Fruit fly (Drosophila melanogaster): ENCODE results near the gene CG31342.

Gene CG31342

DNA sequence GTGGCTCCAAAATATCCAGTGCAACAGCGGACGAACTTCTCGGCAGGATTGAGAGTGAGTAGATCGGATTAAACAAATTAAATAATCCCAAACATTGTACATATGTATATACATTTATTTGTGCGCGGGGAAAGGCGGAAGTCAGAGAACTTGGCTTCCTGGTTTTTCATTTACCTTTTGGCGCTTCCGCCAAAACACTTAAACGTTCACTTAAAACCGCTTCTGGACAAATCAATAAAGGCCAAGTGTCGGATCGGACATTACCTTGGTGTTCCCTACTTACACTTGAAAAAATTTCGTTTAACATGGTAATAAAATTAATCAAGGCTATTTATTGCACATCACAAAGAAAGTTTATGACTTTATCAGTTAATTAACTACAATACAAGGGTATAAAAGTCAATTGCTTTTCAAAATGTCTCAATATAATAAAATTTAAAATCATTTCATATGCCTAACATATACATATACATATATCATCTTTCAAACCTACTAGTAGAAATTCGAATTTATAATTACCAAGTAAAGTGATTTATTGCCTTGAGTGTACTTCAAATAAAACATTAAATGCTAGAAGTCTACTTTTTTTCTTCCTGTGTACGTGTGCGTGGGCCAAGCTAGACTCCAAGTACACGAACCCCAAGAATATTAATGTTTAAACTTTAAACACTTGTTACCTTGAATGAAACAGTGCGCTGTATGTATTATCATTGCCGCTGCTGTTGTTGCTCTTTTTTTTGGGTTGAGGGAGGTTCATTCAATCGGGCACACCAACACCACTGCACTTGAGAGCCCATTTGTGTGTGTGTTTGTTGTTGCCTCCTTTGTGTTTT is 4.3 kb upstream of the CG31342 start (continued):
- TF ChIP-seq CG14441 (GFP tag; IDR thresholded peaks at IDR 0.05), result peak; percentile 50
- TF ChIP-seq ci (GFP tag; IDR thresholded peaks at IDR 0.05), result peak; percentile 39; the same call in 1 of the 3 replicates
- TF ChIP-seq CG6791 (GFP tag; IDR thresholded peaks at IDR 0.05; ENCODE audit: partially characterized antibody), result no peak
- no peak for TF ChIP-seq Bdp1 (GFP tag; optimal IDR thresholded peaks at IDR 0.05)
- peak; percentile 60 for TF ChIP-seq ara (GFP tag; IDR thresholded peaks at IDR 0.05)
- TF ChIP-seq CG3065 (GFP tag; optimal IDR thresholded peaks at IDR 0.05), result peak; percentile 16
- no peak for TF ChIP-seq CG11398 (GFP tag; optimal IDR thresholded peaks at IDR 0.05)
- no peak for TF ChIP-seq Dip2 (GFP tag; IDR thresholded peaks at IDR 0.05)
- peak; percentile 35 for TF ChIP-seq Max (GFP tag; optimal IDR thresholded peaks at IDR 0.05)
- TF ChIP-seq fd96Cb (tag; optimal IDR thresholded peaks at IDR 0.05), result peak; percentile 51
- TF ChIP-seq CG10959 (GFP tag; IDR thresholded peaks at IDR 0.05), result no peak
- TF ChIP-seq D19B (GFP tag; optimal IDR thresholded peaks at IDR 0.05), result peak; percentile 19
- peak; percentile 25; the same call in 1 of the 3 replicates for TF ChIP-seq CG2199 (GFP tag; IDR thresholded peaks at IDR 0.05)
- peak; percentile 11 for TF ChIP-seq CG1233 (GFP tag; optimal IDR thresholded peaks at IDR 0.05)
- TF ChIP-seq CG5245 (GFP tag; optimal IDR thresholded peaks at IDR 0.05), result peak; percentile 17
- TF ChIP-seq CG7745 (tag; optimal IDR thresholded peaks at IDR 0.05), result no peak
- no peak for TF ChIP-seq Lim3 (GFP tag; IDR thresholded peaks at IDR 0.05)
- peak; percentile 70 for TF ChIP-seq CG11695 (GFP tag; IDR thresholded peaks at IDR 0.05)
- TF ChIP-seq CG12299 (tag; optimal IDR thresholded peaks at IDR 0.05), result peak; percentile 46
- TF ChIP-seq Side (GFP tag; optimal IDR thresholded peaks at IDR 0.05), result no peak
- TF ChIP-seq Kr (GFP tag; optimal IDR thresholded peaks at IDR 0.05), result no peak
- TF ChIP-seq Eip74EF (GFP tag; optimal IDR thresholded peaks at IDR 0.05), result peak in 1 of 2 experiments; percentile 71
- TF ChIP-seq CG15601 (tag; optimal IDR thresholded peaks at IDR 0.05), result no peak
- TF ChIP-seq Antp (GFP tag; optimal IDR thresholded peaks at IDR 0.05), result no peak

DNA sequence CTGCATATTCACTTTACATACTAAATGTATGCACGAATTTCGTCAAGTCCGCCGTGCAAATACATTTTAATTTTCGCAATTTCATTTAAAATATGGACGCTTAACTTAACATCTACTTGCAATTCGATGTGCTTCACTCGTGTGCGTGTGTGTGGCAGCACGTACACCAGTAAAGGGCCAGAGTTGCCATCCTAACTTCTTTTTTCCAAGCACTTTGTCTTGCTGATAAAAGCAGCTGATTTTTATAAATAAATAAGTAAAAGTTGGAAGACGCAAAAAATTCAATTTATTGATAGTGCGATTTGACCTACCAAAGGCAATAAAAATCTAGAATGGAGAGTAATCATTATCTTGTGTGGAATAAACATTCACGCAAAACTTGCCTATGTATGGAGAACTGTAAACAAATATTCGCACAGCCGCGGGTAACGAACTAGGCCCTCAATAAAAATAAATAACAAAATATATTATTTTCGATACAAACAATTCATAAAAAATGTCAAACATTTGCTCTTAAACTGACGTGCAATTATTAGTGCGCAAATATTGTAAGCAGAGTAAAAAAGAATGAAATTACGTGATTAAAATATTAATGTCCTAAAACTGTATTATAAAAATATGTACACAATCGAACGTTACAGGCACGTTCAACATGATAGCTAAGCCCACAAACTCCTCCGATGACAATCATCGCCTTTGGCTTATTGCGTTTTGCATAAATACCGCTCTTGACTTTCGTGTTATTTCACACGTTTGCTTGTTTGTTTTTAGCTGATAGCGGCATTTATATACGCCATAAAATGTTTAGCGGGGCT is 3.5 kb upstream of the CG31342 start:
- TF ChIP-seq sug (tag; optimal IDR thresholded peaks at IDR 0.05), result peak; percentile 81
- TF ChIP-seq HHEX (GFP tag; optimal IDR thresholded peaks at IDR 0.05), result peak; percentile 71
- peak; percentile 71 for TF ChIP-seq CG13894 (tag; optimal IDR thresholded peaks at IDR 0.05)
- peak; percentile 10 for TF ChIP-seq corto (GFP tag; optimal IDR thresholded peaks at IDR 0.05)
- TF ChIP-seq CG14710 (tag; optimal IDR thresholded peaks at IDR 0.05), result peak; percentile 38
- TF ChIP-seq Aef1 (GFP tag; IDR thresholded peaks at IDR 0.05), result peak; percentile 71
- no peak for TF ChIP-seq CG4854 (GFP tag; optimal IDR thresholded peaks at IDR 0.05)
- peak; percentile 38 for TF ChIP-seq gcm (GFP tag; optimal IDR thresholded peaks at IDR 0.05)
- peak; percentile 78 for TF ChIP-seq CG6765 (GFP tag; optimal IDR thresholded peaks at IDR 0.05)
- peak; percentile 29 for TF ChIP-seq ab (GFP tag; optimal IDR thresholded peaks at IDR 0.05)
- TF ChIP-seq Mad (GFP tag; optimal IDR thresholded peaks at IDR 0.05), result peak; percentile 16
- no peak for TF ChIP-seq Ets97D (GFP tag; optimal IDR thresholded peaks at IDR 0.05)
- TF ChIP-seq dmrt99B (tag; optimal IDR thresholded peaks at IDR 0.05), result peak; percentile 72
- TF ChIP-seq Antp (GFP tag; optimal IDR thresholded peaks at IDR 0.05), result no peak
- peak; percentile 73 for TF ChIP-seq CG10543 (GFP tag; optimal IDR thresholded peaks at IDR 0.05)
- TF ChIP-seq z (GFP tag; IDR thresholded peaks at IDR 0.05), result no peak
- TF ChIP-seq nerfin-1 (tag; optimal IDR thresholded peaks at IDR 0.05), result peak; percentile 52
- no peak for TF ChIP-seq CG2116 (GFP tag; optimal IDR thresholded peaks at IDR 0.05)
- no peak for TF ChIP-seq fru (optimal IDR thresholded peaks at IDR 0.05)
- TF ChIP-seq Sox100B (GFP tag; optimal IDR thresholded peaks at IDR 0.05), result peak; percentile 60
- no peak for TF ChIP-seq Sry-β (GFP tag; optimal IDR thresholded peaks at IDR 0.05)
- no peak for TF ChIP-seq exex (tag; optimal IDR thresholded peaks at IDR 0.05)
- TF ChIP-seq unpg (GFP tag; optimal IDR thresholded peaks at IDR 0.05), result peak; percentile 70
- no peak for TF ChIP-seq CG1024 (GFP tag; IDR thresholded peaks at IDR 0.05)
- no peak for TF ChIP-seq gt (GFP tag; IDR thresholded peaks at IDR 0.05)
